Worm (Caenorhabditis elegans): ENCODE data around the gene pfd-4.

DNA sequence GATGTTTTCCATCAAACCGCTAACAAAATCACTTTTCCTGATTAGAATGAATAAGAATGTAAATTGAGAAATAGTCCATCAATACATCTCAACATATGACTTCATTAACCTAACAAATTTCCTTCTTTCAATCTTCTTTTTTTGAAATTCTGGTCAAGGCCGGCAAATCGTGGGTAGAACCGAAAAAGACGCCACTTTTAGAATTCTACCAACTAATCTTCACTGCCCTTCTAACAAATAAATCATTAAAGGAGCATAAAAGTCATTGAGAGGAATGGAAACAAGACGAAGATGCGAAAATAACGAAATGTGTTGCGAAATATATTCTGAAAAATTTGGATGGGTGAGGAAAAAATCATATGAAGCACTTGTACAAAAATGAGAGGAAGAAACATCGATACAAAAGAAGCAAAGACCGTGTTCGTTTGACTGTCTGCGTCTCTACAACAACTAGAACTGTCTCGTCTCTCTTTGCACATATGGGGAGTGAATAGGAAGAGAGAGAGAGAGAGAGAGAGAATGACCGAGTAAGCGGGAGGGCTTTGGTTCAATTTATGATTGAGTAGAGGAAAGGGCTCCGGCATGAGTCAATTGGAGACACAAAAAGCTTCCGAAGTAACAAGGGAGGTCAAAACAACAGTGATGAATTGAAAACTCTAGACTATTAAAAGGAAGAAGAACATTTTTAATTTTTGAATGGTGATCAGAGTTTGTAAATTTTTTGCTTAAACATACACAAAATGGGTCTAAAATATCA lies 49.0 kb downstream of the pfd-4 start:
- TF ChIP-seq ama-1 (optimal IDR thresholded peaks at IDR 0.05) (no peak), tbx-7 (tag; optimal IDR thresholded peaks at IDR 0.05) (no peak), nhr-11 (tag; optimal IDR thresholded peaks at IDR 0.05) (no peak), ceh-34 (tag; optimal IDR thresholded peaks at IDR 0.05) (no peak), F13H6.1 (tag; optimal IDR thresholded peaks at IDR 0.05) (no peak), pha-4 (tag; optimal IDR thresholded peaks at IDR 0.05) (no peak), fkh-6 (tag; optimal IDR thresholded peaks at IDR 0.05) (no peak), C38D4.7 (GFP tag; optimal IDR thresholded peaks at IDR 0.05) (no peak), pag-3 (tag; optimal IDR thresholded peaks at IDR 0.05; ENCODE audit: borderline replicate concordance) (no peak), ceh-22 (tag; optimal IDR thresholded peaks at IDR 0.05) (no peak), T23F11.4 (GFP tag; optimal IDR thresholded peaks at IDR 0.05) (no peak)

Measured in whole organism, late embryonic.